Worm (Caenorhabditis elegans) whole organism, late embryonic: ENCODE results near the gene F55G7.5.
"Not testable (repeated sequence)": the region's sequence is repeated elsewhere in the genome, so short reads cannot be mapped to it uniquely, and the experiment has no call there.

Source experiments
- ceh-48 ChIP-seq: sonication (generic microtip); optimal IDR thresholded peaks from 2 replicates; lab custom pipeline; 2016; ENCODE audit warnings: missing genetic modification characterization, inconsistent platforms, missing compliant biosample characterization
- dve-1 ChIP-seq: sonication (generic microtip); optimal IDR thresholded peaks from 2 replicates; lab custom pipeline; 2017; ENCODE audit warnings: antibody characterized with exemption, mild to moderate bottlenecking, missing genetic modification characterization, missing compliant biosample characterization
- hlh-6 ChIP-seq: sonication (generic microtip); optimal IDR thresholded peaks from 2 replicates; lab custom pipeline; 2016; ENCODE audit warnings: missing genotype, missing genetic modification characterization, missing compliant biosample characterization
- lin-11 ChIP-seq: fragments of 200-800 bp; sonication (Bioruptor generic); optimal IDR thresholded peaks from 2 replicates; lab custom pipeline; 2018; ENCODE audit warnings: mild to moderate bottlenecking, missing genetic modification characterization, missing compliant biosample characterization
- npax-4 ChIP-seq: sonication (generic microtip); optimal IDR thresholded peaks from 2 replicates; lab custom pipeline; 2016; ENCODE audit warnings: missing genetic modification characterization, missing compliant biosample characterization
- pqm-1 ChIP-seq: sonication (generic microtip); optimal IDR thresholded peaks from 2 replicates; lab custom pipeline; 2016; ENCODE audit warnings: missing genetic modification characterization, missing compliant biosample characterization
- unc-86 ChIP-seq: sonication (generic microtip); optimal IDR thresholded peaks from 2 replicates; lab custom pipeline; 2016; ENCODE audit warnings: missing genetic modification characterization, missing compliant biosample characterization

DNA sequence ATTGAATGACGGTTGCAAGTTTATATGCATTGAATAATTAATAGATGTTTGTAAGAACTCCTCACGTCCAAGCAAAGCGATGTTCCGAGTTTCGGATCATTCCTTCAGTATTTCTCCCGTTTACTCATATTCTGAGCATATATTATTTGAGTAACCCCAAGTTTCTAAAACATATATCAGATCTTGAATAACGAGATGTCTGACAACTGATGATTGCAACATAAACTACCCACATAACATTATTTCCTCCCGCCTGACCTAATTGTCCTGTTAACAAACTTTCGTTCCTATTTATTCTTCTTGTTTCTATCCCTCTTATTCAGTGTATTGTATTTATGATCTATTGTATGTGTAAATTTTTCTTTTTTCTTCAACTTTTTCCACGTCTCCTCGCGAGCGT is 22.4 kb upstream of the F55G7.5 start, which contains the start of gene C49F5.13:
- not testable (repeated sequence) for TF ChIP-seq lin-11, unc-86, pqm-1, npax-4, hlh-6, ceh-48, dve-1 (tag; lab: Kevin White, UChicago)
